Comparison of ENCODE assay signal across 7 fruit fly cellular contexts in the genomic region with DNA sequence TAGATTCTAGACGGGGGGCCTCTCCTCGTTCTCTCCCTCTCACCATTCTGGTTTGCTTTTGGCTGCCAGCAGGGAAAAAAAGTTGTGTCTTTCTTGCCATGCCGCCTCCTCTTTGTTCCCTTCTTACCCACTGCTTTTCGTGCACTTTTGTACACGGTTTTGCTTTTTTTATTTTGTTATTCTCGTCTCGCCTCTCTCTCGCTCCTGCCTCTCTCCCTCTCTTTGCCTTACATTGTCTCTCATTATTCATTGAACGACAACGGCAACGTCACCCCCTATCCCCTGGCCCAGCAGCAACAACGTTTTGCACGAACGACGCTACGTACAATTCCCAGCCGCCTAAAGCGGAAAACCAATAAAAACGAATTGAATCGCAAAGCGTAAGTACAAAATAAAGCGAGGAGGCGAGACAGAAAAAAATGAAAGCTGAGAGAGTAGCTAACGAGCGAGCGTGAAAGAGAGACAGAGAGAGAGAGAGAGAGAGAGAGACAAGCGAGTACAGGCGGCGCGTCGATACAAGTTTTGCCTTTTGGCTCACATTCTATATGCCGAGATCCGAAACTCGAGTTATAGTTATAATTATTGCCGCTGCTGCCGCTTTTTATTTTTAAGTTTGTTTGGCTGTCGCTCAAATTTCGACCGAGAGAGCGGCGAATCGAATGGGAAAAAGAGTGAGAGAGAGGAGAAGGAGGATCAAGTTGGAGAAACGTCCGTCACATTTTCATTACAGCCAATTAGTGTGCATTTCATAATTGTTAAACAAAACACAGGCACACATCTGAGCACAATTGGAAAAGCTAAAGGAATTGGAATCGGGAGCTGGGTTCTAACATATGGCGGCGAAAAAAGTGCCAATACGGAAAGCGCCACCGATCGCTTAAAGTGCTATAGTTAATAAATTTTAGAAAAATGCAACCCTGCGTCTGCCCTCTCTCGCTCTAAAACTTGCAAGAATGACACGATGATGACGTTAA.
TF ChIP-seq lines count a peak whose summit lies in the region.

No protein-coding gene starts in this region.

- peak; percentile 70 for TF ChIP-seq CTCF in whole organism, embryonic (GFP tag; optimal IDR thresholded peaks at IDR 0.05; lab: Kevin White, UChicago)

TF ChIP-seq in Kc167, 6 proteins besides CTCF, POLR2A, EP300 and RAD21:
- TF ChIP-seq insv (optimal IDR thresholded peaks at IDR 0.05; lab: Kevin White, UChicago), result no peak
- no peak for TF ChIP-seq h (optimal IDR thresholded peaks at IDR 0.05; lab: Kevin White, UChicago)
- peak; percentile 57 for TF ChIP-seq psq (optimal IDR thresholded peaks at IDR 0.05; lab: Kevin White, UChicago)
- TF ChIP-seq Sin3A (optimal IDR thresholded peaks at IDR 0.05; lab: Kevin White, UChicago), result no peak
- no peak for TF ChIP-seq ttk (optimal IDR thresholded peaks at IDR 0.05; lab: Kevin White, UChicago)
- TF ChIP-seq Myc (optimal IDR thresholded peaks at IDR 0.05; lab: Kevin White, UChicago), result no peak

TF ChIP-seq in whole organism, 6 proteins besides CTCF, POLR2A, EP300 and RAD21:
- TF ChIP-seq EcR (GFP tag; optimal IDR thresholded peaks at IDR 0.05; lab: Kevin White, UChicago) (no peak), CG8478 (optimal IDR thresholded peaks at IDR 0.05; lab: Kevin White, UChicago) (no peak), usp (GFP tag; optimal IDR thresholded peaks at IDR 0.05; lab: Kevin White, UChicago) (no peak), pan (optimal IDR thresholded peaks at IDR 0.05; lab: Kevin White, UChicago) (no peak), psq (optimal IDR thresholded peaks at IDR 0.05; lab: Kevin White, UChicago) (peak; percentile 81), Dll (optimal IDR thresholded peaks at IDR 0.05; lab: Kevin White, UChicago) (peak; percentile 92)

TF ChIP-seq in whole organism, adult, 20 proteins besides CTCF, POLR2A, EP300 and RAD21 (continues in another document):
- peak; percentile 17 for TF ChIP-seq pad (GFP tag; optimal IDR thresholded peaks at IDR 0.05; lab: Kevin White, UChicago)
- TF ChIP-seq Crg-1 (GFP tag; optimal IDR thresholded peaks at IDR 0.05; lab: Kevin White, UChicago), result no peak
- no peak for TF ChIP-seq ovo (GFP tag; optimal IDR thresholded peaks at IDR 0.05; lab: Kevin White, UChicago)
- TF ChIP-seq Mnt (GFP tag; optimal IDR thresholded peaks at IDR 0.05; lab: Kevin White, UChicago), result peak; percentile 78
- TF ChIP-seq Hr96 (GFP tag; optimal IDR thresholded peaks at IDR 0.05; lab: Kevin White, UChicago), result peak; percentile 66
- peak; percentile 55 for TF ChIP-seq CG7045 (GFP tag; optimal IDR thresholded peaks at IDR 0.05; lab: Kevin White, UChicago)
- peak; percentile 30 for TF ChIP-seq CG7101 (tag; optimal IDR thresholded peaks at IDR 0.05; lab: Kevin White, UChicago)
- peak; percentile 28 for TF ChIP-seq CG14711 (tag; optimal IDR thresholded peaks at IDR 0.05; lab: Kevin White, UChicago)
- peak; percentile 84 for TF ChIP-seq CG12768 (GFP tag; optimal IDR thresholded peaks at IDR 0.05; lab: Kevin White, UChicago)
- TF ChIP-seq tj (GFP tag; optimal IDR thresholded peaks at IDR 0.05; lab: Kevin White, UChicago), result peak; percentile 54
- TF ChIP-seq CG11617 (GFP tag; optimal IDR thresholded peaks at IDR 0.05; lab: Kevin White, UChicago), result peak; percentile 9
- TF ChIP-seq CG5204 (GFP tag; optimal IDR thresholded peaks at IDR 0.05; lab: Kevin White, UChicago), result no peak
- peak; percentile 69 for TF ChIP-seq CG33017 (tag; optimal IDR thresholded peaks at IDR 0.05; lab: Kevin White, UChicago)

TF ChIP-seq in whole organism, embryonic, 481 proteins besides CTCF, POLR2A, EP300 and RAD21 (continues in another document):
- TF ChIP-seq Rx (GFP tag; IDR thresholded peaks at IDR 0.05; lab: Robert Waterston, UW) (no peak), tx (GFP tag; optimal IDR thresholded peaks at IDR 0.05; lab: Kevin White, UChicago) (no peak), maf-S (GFP tag; optimal IDR thresholded peaks at IDR 0.05; lab: Kevin White, UChicago) (no peak), schlank (tag; optimal IDR thresholded peaks at IDR 0.05; lab: Kevin White, UChicago) (no peak), CG3065 (GFP tag; optimal IDR thresholded peaks at IDR 0.05; lab: Kevin White, UChicago) (no peak), jigr1 (GFP tag; IDR thresholded peaks at IDR 0.05; lab: Robert Waterston, UW) (no peak), Kr (GFP tag; optimal IDR thresholded peaks at IDR 0.05; lab: Kevin White, UChicago) (no peak), zen2 (GFP tag; IDR thresholded peaks at IDR 0.05; lab: Robert Waterston, UW; ENCODE audit: partially characterized antibody) (peak; percentile 50; the same call in 2 of the 3 replicates), pros (GFP tag; optimal IDR thresholded peaks at IDR 0.05; lab: Kevin White, UChicago) (peak; percentile 88), CG7987 (GFP tag; optimal IDR thresholded peaks at IDR 0.05; lab: Kevin White, UChicago) (peak; percentile 35), Ravus (GFP tag; IDR thresholded peaks at IDR 0.05; lab: Robert Waterston, UW) (no peak), prd (optimal IDR thresholded peaks at IDR 0.05; lab: Kevin White, UChicago) (no peak), prd (GFP tag; IDR thresholded peaks at IDR 0.05; lab: Robert Waterston, UW) (no peak), CG11723 (GFP tag; optimal IDR thresholded peaks at IDR 0.05; lab: Kevin White, UChicago) (no peak), CG9932 (GFP tag; IDR thresholded peaks at IDR 0.05; lab: Robert Waterston, UW) (no peak)

TF ChIP-seq in whole organism, prepupa, 60 proteins besides CTCF, POLR2A, EP300 and RAD21 (continues in another document):
- TF ChIP-seq CG8319 (GFP tag; optimal IDR thresholded peaks at IDR 0.05; lab: Kevin White, UChicago) (no peak), CG34406 (GFP tag; optimal IDR thresholded peaks at IDR 0.05; lab: Kevin White, UChicago) (peak; percentile 44), Gug (GFP tag; IDR thresholded peaks at IDR 0.05; lab: Robert Waterston, UW) (peak; percentile 54), CG7368 (GFP tag; optimal IDR thresholded peaks at IDR 0.05; lab: Kevin White, UChicago) (peak; percentile 52), CG6163 (GFP tag; IDR thresholded peaks at IDR 0.05; lab: Robert Waterston, UW) (peak; percentile 95), fd59A (GFP tag; optimal IDR thresholded peaks at IDR 0.05; lab: Kevin White, UChicago) (peak; percentile 55), dac (GFP tag; optimal IDR thresholded peaks at IDR 0.05; lab: Kevin White, UChicago) (peak; percentile 63), pdm3 (GFP tag; optimal IDR thresholded peaks at IDR 0.05; lab: Kevin White, UChicago) (peak; percentile 38), Met (GFP tag; optimal IDR thresholded peaks at IDR 0.05; lab: Kevin White, UChicago) (peak; percentile 33), lz (GFP tag; optimal IDR thresholded peaks at IDR 0.05; lab: Kevin White, UChicago) (peak; percentile 4), CG11762 (GFP tag; optimal IDR thresholded peaks at IDR 0.05; lab: Kevin White, UChicago; ENCODE audit: insufficient read depth) (no peak), CG6792 (GFP tag; optimal IDR thresholded peaks at IDR 0.05; lab: Kevin White, UChicago) (peak; percentile 22), esn (GFP tag; optimal IDR thresholded peaks at IDR 0.05; lab: Kevin White, UChicago) (peak; percentile 37), topi (GFP tag; optimal IDR thresholded peaks at IDR 0.05; lab: Kevin White, UChicago) (no peak), Eip78C (GFP tag; lab: Kevin White, UChicago) (peak; percentile 87)

TF ChIP-seq in whole organism, pupa, 21 proteins besides CTCF, POLR2A, EP300 and RAD21 (continues in another document):
- peak; percentile 76 for TF ChIP-seq CG15710 (tag; optimal IDR thresholded peaks at IDR 0.05; lab: Kevin White, UChicago)
- peak; percentile 73 for TF ChIP-seq Pif1A (GFP tag; optimal IDR thresholded peaks at IDR 0.05; lab: Kevin White, UChicago)
- peak; percentile 87 for TF ChIP-seq CG12605 (GFP tag; IDR thresholded peaks at IDR 0.05; lab: Robert Waterston, UW)
- TF ChIP-seq CG32121 (GFP tag; IDR thresholded peaks at IDR 0.05; lab: Robert Waterston, UW), result peak; percentile 89
- peak; percentile 83 for TF ChIP-seq fd96Ca (GFP tag; IDR thresholded peaks at IDR 0.05; lab: Robert Waterston, UW)
- peak; percentile 83 for TF ChIP-seq Ets98B (GFP tag; IDR thresholded peaks at IDR 0.05; lab: Robert Waterston, UW)
- peak; percentile 80 for TF ChIP-seq Pif1B (GFP tag; optimal IDR thresholded peaks at IDR 0.05; lab: Kevin White, UChicago)
- no peak for TF ChIP-seq CG10348 (GFP tag; IDR thresholded peaks at IDR 0.05; lab: Robert Waterston, UW)
- TF ChIP-seq EcR (GFP tag; optimal IDR thresholded peaks at IDR 0.05; lab: Kevin White, UChicago), result peak; percentile 82
- peak; percentile 61 for TF ChIP-seq rn (GFP tag; IDR thresholded peaks at IDR 0.05; lab: Robert Waterston, UW)
- peak; percentile 78 for TF ChIP-seq CG34367 (tag; optimal IDR thresholded peaks at IDR 0.05; lab: Kevin White, UChicago)
- peak; percentile 93 for TF ChIP-seq CG13204 (GFP tag; optimal IDR thresholded peaks at IDR 0.05; lab: Kevin White, UChicago)
- peak; percentile 63 for TF ChIP-seq CG9948 (tag; optimal IDR thresholded peaks at IDR 0.05; lab: Kevin White, UChicago)
- TF ChIP-seq CG8159 (tag; optimal IDR thresholded peaks at IDR 0.05; lab: Kevin White, UChicago), result peak; percentile 72
- peak; percentile 62 for TF ChIP-seq CG17806 (tag; optimal IDR thresholded peaks at IDR 0.05; lab: Kevin White, UChicago)

TF ChIP-seq in whole organism, wandering third instar larva, 38 proteins besides CTCF, POLR2A, EP300 and RAD21 (continues in another document):
- TF ChIP-seq HLH106 (tag; optimal IDR thresholded peaks at IDR 0.05; lab: Kevin White, UChicago) (peak; percentile 27), GATAd (GFP tag; optimal IDR thresholded peaks at IDR 0.05; lab: Kevin White, UChicago) (no peak), lola (GFP tag; optimal IDR thresholded peaks at IDR 0.05; lab: Kevin White, UChicago) (no peak), usp (GFP tag; optimal IDR thresholded peaks at IDR 0.05; lab: Kevin White, UChicago) (no peak), OdsH (GFP tag; optimal IDR thresholded peaks at IDR 0.05; lab: Kevin White, UChicago) (peak; percentile 37), Sp1 (GFP tag; optimal IDR thresholded peaks at IDR 0.05; lab: Kevin White, UChicago) (peak; percentile 75), Mio (GFP tag; optimal IDR thresholded peaks at IDR 0.05; lab: Kevin White, UChicago) (peak; percentile 47), Abd-B (GFP tag; optimal IDR thresholded peaks at IDR 0.05; lab: Kevin White, UChicago) (no peak), Myc (optimal IDR thresholded peaks at IDR 0.05; lab: Kevin White, UChicago) (no peak), Dfd (GFP tag; optimal IDR thresholded peaks at IDR 0.05; lab: Kevin White, UChicago) (no peak), Hnf4 (GFP tag; optimal IDR thresholded peaks at IDR 0.05; lab: Kevin White, UChicago) (peak; percentile 63), foxo (GFP tag; optimal IDR thresholded peaks at IDR 0.05; lab: Kevin White, UChicago) (peak; percentile 24 to 58), CG32264 (GFP tag; optimal IDR thresholded peaks at IDR 0.05; lab: Kevin White, UChicago) (peak; percentile 78), CrebA (GFP tag; optimal IDR thresholded peaks at IDR 0.05; lab: Kevin White, UChicago; ENCODE audit: borderline replicate concordance) (peak; percentile 93), CG9705 (GFP tag; optimal IDR thresholded peaks at IDR 0.05; lab: Kevin White, UChicago) (peak; percentile 35), dmrt93B (GFP tag; optimal IDR thresholded peaks at IDR 0.05; lab: Kevin White, UChicago) (no peak), Hr78 (GFP tag; optimal IDR thresholded peaks at IDR 0.05; lab: Kevin White, UChicago) (no peak), Dif (GFP tag; optimal IDR thresholded peaks at IDR 0.05; lab: Kevin White, UChicago; ENCODE audit: partially characterized antibody) (peak; percentile 90)
